Worm (Caenorhabditis elegans) whole organism, L3 larva: Measurements from ENCODE around the gene K02E10.7.

Experiments
- R02D3.7 ChIP-seq: fragments of 150-350 bp; optimal IDR thresholded peaks from 2 replicates; lab custom pipeline; 2014; ENCODE audit warnings: missing biosample characterization, missing genetic modification characterization
- aly-2 ChIP-seq: fragments of 150-350 bp; optimal IDR thresholded peaks from 2 replicates; lab custom pipeline; 2014; ENCODE audit warnings: missing biosample characterization, missing genetic modification characterization
- ama-1 ChIP-seq: fragments of 150-350 bp; optimal IDR thresholded peaks from 2 replicates; lab custom pipeline; 2018
- ceh-16 ChIP-seq: sonication (generic microtip); optimal IDR thresholded peaks from 2 replicates; lab custom pipeline; 2017; ENCODE audit warnings: missing biosample characterization, missing genetic modification characterization
- ceh-28 ChIP-seq: fragments of 150-350 bp; optimal IDR thresholded peaks from 2 replicates; lab custom pipeline; 2014; ENCODE audit warnings: missing biosample characterization, missing genetic modification reagents, missing genetic modification characterization
- ceh-82 ChIP-seq: fragments of 150-350 bp; optimal IDR thresholded peaks from 2 replicates; lab custom pipeline; 2014; ENCODE audit warnings: missing biosample characterization, missing genetic modification characterization
- ceh-9 ChIP-seq: sonication (generic microtip); optimal IDR thresholded peaks from 2 replicates; lab custom pipeline; 2018; ENCODE audit warnings: missing biosample characterization, missing genetic modification characterization
- daf-12 ChIP-seq: fragments of 150-350 bp; optimal IDR thresholded peaks from 2 replicates; lab custom pipeline; 2014; ENCODE audit warnings: missing biosample characterization, missing genetic modification reagents, missing genetic modification characterization
- egl-27 ChIP-seq: sonication (generic microtip); optimal IDR thresholded peaks from 4 replicates; lab custom pipeline; 2017; ENCODE audit warnings: missing biosample characterization, missing genetic modification reagents, missing genetic modification characterization
- egl-5 ChIP-seq: fragments of 150-350 bp; optimal IDR thresholded peaks from 2 replicates; lab custom pipeline; 2017; ENCODE audit warnings: missing biosample characterization, missing genetic modification reagents, missing genetic modification characterization, inconsistent platforms
- elt-2 ChIP-seq: sonication (generic microtip); optimal IDR thresholded peaks from 2 replicates; lab custom pipeline; 2016; ENCODE audit warnings: missing genetic modification reagents, mild to moderate bottlenecking, missing genetic modification characterization, missing compliant biosample characterization
- elt-3 ChIP-seq, 3 experiments: fragments of 150-350 bp in 1 of 3; sonication (generic microtip) in 2 of 3; optimal IDR thresholded peaks; 2 replicates in 2 of 3; 4 replicates in 1 of 3; lab custom pipeline; 2014 to 2017; ENCODE audit warnings: missing biosample characterization in 3 of 3, missing genetic modification characterization in 3 of 3
- eor-1 ChIP-seq, 2 experiments: fragments of 150-350 bp; optimal IDR thresholded peaks; 2 replicates each; lab custom pipeline; 2014 to 2018; ENCODE audit warnings: missing biosample characterization in 2 of 2, missing genetic modification characterization in 2 of 2
- fkh-2 ChIP-seq: fragments of 150-350 bp; optimal IDR thresholded peaks from 2 replicates; lab custom pipeline; 2014; ENCODE audit warnings: missing biosample characterization, missing genetic modification reagents, missing genetic modification characterization
- lsy-12 ChIP-seq: sonication (generic microtip); optimal IDR thresholded peaks from 2 replicates; lab custom pipeline; 2016; ENCODE audit warnings: mild to moderate bottlenecking, missing genetic modification characterization, missing compliant biosample characterization
- mdl-1 ChIP-seq: fragments of 150-350 bp; optimal IDR thresholded peaks from 2 replicates; lab custom pipeline; 2014; ENCODE audit warnings: missing biosample characterization, missing genetic modification characterization
- mml-1 ChIP-seq: fragments of 150-350 bp; sonication (generic microtip); optimal IDR thresholded peaks from 3 replicates; lab custom pipeline; 2014; ENCODE audit warnings: missing biosample characterization, missing genetic modification characterization
- nfya-1 ChIP-seq: sonication (generic microtip); optimal IDR thresholded peaks from 2 replicates; lab custom pipeline; 2017; ENCODE audit warnings: missing genetic modification characterization, mild to moderate bottlenecking, missing compliant biosample characterization, antibody characterized with exemption, moderate library complexity; ENCODE audit not compliant: insufficient read depth
- nhr-11 ChIP-seq: fragments of 150-350 bp; optimal IDR thresholded peaks from 2 replicates; lab custom pipeline; 2014; ENCODE audit warnings: missing biosample characterization, missing genetic modification characterization
- nhr-12 ChIP-seq: fragments of 150-350 bp; optimal IDR thresholded peaks from 2 replicates; lab custom pipeline; 2014; ENCODE audit warnings: missing biosample characterization, missing genetic modification characterization
- nhr-23 ChIP-seq: fragments of 150-350 bp; optimal IDR thresholded peaks from 2 replicates; lab custom pipeline; 2014; ENCODE audit warnings: missing biosample characterization, missing genetic modification reagents, missing genetic modification characterization
- nhr-25 ChIP-seq: sonication (generic microtip); optimal IDR thresholded peaks from 2 replicates; lab custom pipeline; 2017; ENCODE audit warnings: missing biosample characterization, missing genetic modification characterization
- nhr-43 ChIP-seq: sonication (generic microtip); optimal IDR thresholded peaks from 2 replicates; lab custom pipeline; 2016; ENCODE audit warnings: mild to moderate bottlenecking, missing genetic modification characterization, missing compliant biosample characterization; ENCODE audit not compliant: poor library complexity, severe bottlenecking
- pha-4 ChIP-seq: fragments of 150-350 bp; optimal IDR thresholded peaks from 2 replicates; lab custom pipeline; 2014; ENCODE audit warnings: missing biosample characterization, missing genetic modification reagents, missing genetic modification characterization
- pqm-1 ChIP-seq: fragments of 150-350 bp; optimal IDR thresholded peaks from 2 replicates; lab custom pipeline; 2017; ENCODE audit warnings: missing biosample characterization, missing genetic modification characterization, inconsistent platforms
- sea-2 ChIP-seq: fragments of 150-350 bp; sonication (generic microtip); optimal IDR thresholded peaks from 4 replicates; lab custom pipeline; 2014; ENCODE audit warnings: missing biosample characterization, missing genetic modification reagents, missing genetic modification characterization
- skn-1 ChIP-seq: fragments of 150-350 bp; optimal IDR thresholded peaks from 2 replicates; lab custom pipeline; 2014; ENCODE audit warnings: missing biosample characterization, missing genetic modification characterization
- snpc-4 ChIP-seq: fragments of 150-350 bp; optimal IDR thresholded peaks from 2 replicates; lab custom pipeline; 2014; ENCODE audit warnings: missing biosample characterization, missing genetic modification characterization
- tbx-2 ChIP-seq: sonication (generic microtip); optimal IDR thresholded peaks from 2 replicates; lab custom pipeline; 2016; ENCODE audit warnings: mild to moderate bottlenecking, missing genetic modification characterization, missing compliant biosample characterization
- unc-39 ChIP-seq: sonication (generic microtip); optimal IDR thresholded peaks from 4 replicates; lab custom pipeline; 2017; ENCODE audit warnings: missing biosample characterization, missing genetic modification characterization
- unc-62 ChIP-seq: fragments of 150-350 bp; sonication (generic microtip); optimal IDR thresholded peaks from 4 replicates; lab custom pipeline; 2014; ENCODE audit warnings: missing biosample characterization, missing genetic modification reagents, missing genetic modification characterization
- ztf-11 ChIP-seq: fragments of 150-350 bp; optimal IDR thresholded peaks from 2 replicates; lab custom pipeline; 2014; ENCODE audit warnings: missing biosample characterization, missing genetic modification characterization
- ztf-4 ChIP-seq: fragments of 150-350 bp; optimal IDR thresholded peaks from 2 replicates; lab custom pipeline; 2014; ENCODE audit warnings: missing biosample characterization, missing genetic modification characterization

K02E10.7 gene

ce11 chrX:2475873-2476272 is 32.5 kb downstream of the K02E10.7 start, which contains the start of gene R04B3.3:
R04B3.3 (minus strand) TSS chrX:2475973.
- TF ChIP-seq ceh-9 (no peak), nhr-23 (tag; lab: Kevin White, UChicago) (no peak), lsy-12 (tag; lab: Kevin White, UChicago) (no peak), pqm-1 (tag; lab: Kevin White, UChicago) (no peak), ceh-16 (tag; lab: Kevin White, UChicago) (no peak), nfya-1 (tag; lab: Kevin White, UChicago) (no peak), ama-1 (lab: Kevin White, UChicago) (no peak), snpc-4 (tag; lab: Kevin White, UChicago) (no peak), mdl-1 (no peak), egl-5 (no peak), nhr-11 (no peak), aly-2 (tag; lab: Kevin White, UChicago) (no peak), ceh-28 (tag; lab: Kevin White, UChicago) (no peak), sea-2 (no peak)

DNA sequence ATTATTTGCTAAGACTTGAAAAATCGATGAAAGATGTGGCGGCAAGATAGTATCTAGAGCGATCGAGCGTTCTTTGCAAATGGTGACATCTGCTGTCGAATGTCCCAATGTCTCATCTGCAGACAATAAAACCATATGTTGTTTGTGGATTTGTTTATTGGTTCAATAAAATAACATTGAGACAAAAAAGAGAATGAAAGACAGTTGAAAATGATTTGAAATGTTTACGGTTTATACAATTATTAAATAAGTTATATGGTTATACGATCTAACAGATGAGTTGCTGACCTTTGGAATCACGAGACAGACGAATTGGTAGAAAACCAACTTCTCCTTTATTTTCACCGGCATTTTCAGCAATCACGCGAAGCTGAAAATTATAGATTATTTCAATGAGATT is 34.7 kb downstream of the K02E10.7 start, which contains the start of gene R04B3.2:
TSS of gene R04B3.2 (minus strand) at position 101 of the 400 bp plus-strand sequence.
- TF ChIP-seq daf-12 (tag; lab: Kevin White, UChicago) (no peak), mml-1 (no peak), ceh-28 (tag; lab: Kevin White, UChicago) (no peak), nhr-25 (tag; lab: Kevin White, UChicago) (no peak), eor-1 (tag; optimal IDR thresholded peaks at IDR 0.05; lab: Kevin White, UChicago) (no peak), R02D3.7 (no peak), skn-1 (tag; lab: Kevin White, UChicago) (no peak), ceh-82 (tag; lab: Kevin White, UChicago) (no peak), pqm-1 (tag; lab: Kevin White, UChicago) (no peak), unc-62 (GFP tag; lab: Kevin White, UChicago) (no peak), aly-2 (tag; lab: Kevin White, UChicago) (no peak), pha-4 (no peak)

ce11 chrX:2471303-2471702 is 37.0 kb downstream of the K02E10.7 start, which contains the start of gene R04B3.1:
R04B3.1 (minus strand) TSS chrX:2471403.
- TF ChIP-seq nhr-25 (tag; lab: Kevin White, UChicago) = peak; percentile 20
- TF ChIP-seq pha-4 = no peak
- no peak for TF ChIP-seq elt-2

- TF ChIP-seq lsy-12 (tag; lab: Kevin White, UChicago) (no peak), R02D3.7 (no peak), unc-62 (GFP tag; lab: Kevin White, UChicago) (no peak), ceh-9 (no peak), egl-5 (no peak), ceh-82 (tag; lab: Kevin White, UChicago) (no peak), unc-39 (tag; lab: Kevin White, UChicago) (no peak), ztf-11 (no peak), fkh-2 (tag; lab: Kevin White, UChicago) (no peak), ztf-4 (tag; lab: Kevin White, UChicago) (no peak), pha-4 (no peak), nhr-25 (tag; lab: Kevin White, UChicago) (no peak), nhr-43 (tag; lab: Kevin White, UChicago) (no peak), snpc-4 (tag; lab: Kevin White, UChicago) (no peak), egl-27 (no peak), tbx-2 (tag; lab: Kevin White, UChicago) (no peak)
These were observed 44.3 kb downstream of the K02E10.7 start for ce11 chrX:2464064-2464463.

DNA sequence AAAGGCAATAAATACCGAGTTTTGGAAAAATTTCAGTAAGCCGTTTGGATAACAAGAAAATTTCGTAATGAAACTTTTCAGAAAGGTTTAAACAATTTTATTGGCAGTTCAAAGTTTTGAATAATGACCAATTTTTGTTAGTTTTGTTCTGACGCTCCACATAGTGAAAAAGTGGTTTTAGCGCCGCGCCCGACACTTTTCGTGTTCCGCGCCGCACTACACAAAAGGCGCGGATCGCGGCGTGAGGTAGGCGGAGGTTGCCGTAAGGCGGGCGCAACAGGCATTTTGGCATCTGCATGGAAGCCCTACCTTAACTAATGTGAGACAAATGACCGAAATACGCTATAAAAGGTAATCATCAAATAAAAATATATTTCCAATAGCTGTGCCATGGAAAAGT is 46.6 kb downstream of the K02E10.7 start:
- TF ChIP-seq nfya-1 (tag; lab: Kevin White, UChicago) = no peak
- TF ChIP-seq ztf-11 = no peak
- TF ChIP-seq egl-5 = no peak
- no peak for TF ChIP-seq nhr-11
- no peak for TF ChIP-seq elt-3 (tag; optimal IDR thresholded peaks at IDR 0.05; lab: Kevin White, UChicago)

DNA sequence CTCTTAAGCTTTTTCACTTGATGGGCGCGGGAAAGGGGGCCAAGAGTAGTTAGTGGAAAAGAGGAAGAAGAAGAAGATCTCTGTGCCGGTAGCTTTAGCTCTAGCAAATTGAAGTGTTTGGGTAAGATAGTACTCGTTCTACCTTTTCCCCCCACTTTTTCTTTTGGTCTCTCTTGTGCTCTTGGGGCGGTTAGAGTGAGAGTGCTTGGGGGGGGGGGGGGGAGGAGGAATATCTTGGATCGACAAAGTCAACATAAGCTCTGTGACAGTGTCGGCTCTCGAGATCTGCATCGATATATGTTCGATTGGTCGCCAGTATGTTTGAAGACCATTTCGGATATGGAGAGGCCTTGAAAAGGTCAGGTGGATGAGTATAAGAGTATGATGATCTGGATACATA is 48.6 kb downstream of the K02E10.7 start, which contains the start of gene fox-1:
TSS of gene fox-1 (minus strand) at position 101 of the 400 bp plus-strand sequence.
- no peak for TF ChIP-seq nhr-12 (tag; lab: Kevin White, UChicago)
- peak; percentile 23 for TF ChIP-seq pha-4
